Fruit fly (Drosophila melanogaster) whole organism, embryonic: ENCODE measurements around the gene CG15221.

ENCODE experiments used
- Adf1 ChIP-seq: fragments of 200-800 bp; sonication (Bioruptor generic); IDR thresholded peaks from 2 replicates; pipeline ENCODE4 v1.3.6; 2022; ENCODE audit warnings: missing biosample characterization, missing genetic modification characterization
- Aef1 ChIP-seq: fragments of 200-800 bp; sonication (Bioruptor generic); IDR thresholded peaks from 3 replicates; pipeline ENCODE4 v1.3.6; 2022; ENCODE audit warnings: missing biosample characterization, missing genetic modification characterization
- Antp ChIP-seq: fragments of 200-800 bp; sonication (Bioruptor generic); optimal IDR thresholded peaks from 3 replicates; lab custom pipeline; 2016; ENCODE audit warnings: missing biosample characterization, missing genetic modification characterization
- Atf-2 ChIP-seq: fragments of 200-800 bp; sonication (Bioruptor generic); optimal IDR thresholded peaks from 2 replicates; lab custom pipeline; 2016; ENCODE audit warnings: missing biosample characterization, missing genetic modification characterization
- CG10321 ChIP-seq: fragments of 200-800 bp; sonication (Bioruptor generic); IDR thresholded peaks from 2 replicates; pipeline ENCODE4 v1.3.6; 2022; ENCODE audit warnings: missing biosample characterization, missing genetic modification characterization
- CG10431 ChIP-seq: fragments of 200-800 bp; sonication (Bioruptor generic); optimal IDR thresholded peaks from 3 replicates; lab custom pipeline; 2018; ENCODE audit warnings: missing biosample characterization, mild to moderate bottlenecking, missing genetic modification characterization
- CG11723 ChIP-seq: fragments of 200-800 bp; sonication (Bioruptor generic); optimal IDR thresholded peaks from 2 replicates; lab custom pipeline; 2017; ENCODE audit warnings: missing biosample characterization, mild to moderate bottlenecking, missing genetic modification characterization
- CG12299 ChIP-seq: fragments of 200-800 bp; sonication (Bioruptor generic); optimal IDR thresholded peaks from 2 replicates; lab custom pipeline; 2018; ENCODE audit warnings: missing biosample characterization, mild to moderate bottlenecking, missing genetic modification characterization
- CG14860 ChIP-seq: fragments of 200-800 bp; sonication (Bioruptor generic); IDR thresholded peaks from 3 replicates; pipeline ENCODE4 v1.3.6; 2022; ENCODE audit warnings: missing biosample characterization, missing genetic modification characterization; ENCODE audit not compliant: partially characterized antibody
- CG1529 ChIP-seq: fragments of 200-800 bp; sonication (Bioruptor generic); optimal IDR thresholded peaks from 3 replicates; lab custom pipeline; 2018; ENCODE audit warnings: missing biosample characterization, missing genetic modification characterization
- CG1602 ChIP-seq: fragments of 200-800 bp; sonication (Bioruptor generic); optimal IDR thresholded peaks from 3 replicates; lab custom pipeline; 2016; ENCODE audit warnings: missing biosample characterization, missing genetic modification characterization
- CG1647 ChIP-seq: fragments of 200-800 bp; sonication (Bioruptor generic); optimal IDR thresholded peaks from 3 replicates; lab custom pipeline; 2016; ENCODE audit warnings: missing biosample characterization, missing genetic modification characterization
- CG2202 ChIP-seq: fragments of 200-800 bp; sonication (Bioruptor generic); optimal IDR thresholded peaks from 2 replicates; lab custom pipeline; 2018; ENCODE audit warnings: missing biosample characterization, mild to moderate bottlenecking, missing genetic modification characterization
- CG33557 ChIP-seq: fragments of 200-800 bp; sonication (Bioruptor generic); optimal IDR thresholded peaks from 2 replicates; lab custom pipeline; 2019; ENCODE audit warnings: missing biosample characterization, mild to moderate bottlenecking, missing genetic modification characterization, moderate library complexity
- CG34224 ChIP-seq: fragments of 200-800 bp; sonication (Bioruptor generic); IDR thresholded peaks from 3 replicates; pipeline ENCODE4 v1.3.6; 2022; ENCODE audit warnings: missing biosample characterization, missing genetic modification characterization; ENCODE audit not compliant: partially characterized antibody
- CG3726 ChIP-seq: fragments of 200-800 bp; sonication (Bioruptor generic); IDR thresholded peaks from 3 replicates; pipeline ENCODE4, ENCODE4 v1.3.6; 2022; ENCODE audit warnings: missing biosample characterization, missing genetic modification characterization
- CG4854 ChIP-seq: fragments of 200-800 bp; sonication (Bioruptor generic); optimal IDR thresholded peaks from 2 replicates; lab custom pipeline; 2016; ENCODE audit warnings: missing biosample characterization, missing genetic modification characterization, inconsistent platforms
- CG5953 ChIP-seq: fragments of 200-800 bp; sonication (Bioruptor generic); IDR thresholded peaks from 2 replicates; pipeline ENCODE4 v1.3.6; 2022; ENCODE audit warnings: missing biosample characterization, missing genetic modification characterization
- CG6765 ChIP-seq: fragments of 200-800 bp; sonication (Bioruptor generic); optimal IDR thresholded peaks from 3 replicates; lab custom pipeline; 2017; ENCODE audit warnings: missing biosample characterization, mild to moderate bottlenecking, missing genetic modification characterization
- CG9215 ChIP-seq: fragments of 200-800 bp; sonication (Bioruptor generic); IDR thresholded peaks from 2 replicates; pipeline ENCODE4 v1.3.6; 2022; ENCODE audit warnings: missing biosample characterization, missing genetic modification characterization
- CG9932 ChIP-seq: fragments of 200-800 bp; sonication (Bioruptor generic); IDR thresholded peaks from 2 replicates; pipeline ENCODE4 v1.3.6; 2022; ENCODE audit warnings: missing biosample characterization, missing genetic modification characterization
- Dfd ChIP-seq, 2 experiments: fragments of >200 bp; optimal IDR thresholded peaks; 2 replicates each; lab custom pipeline; 2017; ENCODE audit warnings: missing biosample characterization in 2 of 2, missing genetic modification characterization in 2 of 2
- HLH54F ChIP-seq: fragments of 200-800 bp; sonication (Bioruptor generic); optimal IDR thresholded peaks from 3 replicates; lab custom pipeline; 2016; ENCODE audit warnings: missing biosample characterization, missing genetic modification characterization
- Hr3 ChIP-seq: fragments of 200-800 bp; sonication (Bioruptor generic); optimal IDR thresholded peaks from 3 replicates; lab custom pipeline; 2016; ENCODE audit warnings: missing biosample characterization, missing genetic modification characterization
- Hr78 ChIP-seq, 2 experiments: fragments of 200-800 bp in 1 of 2; fragments of >200 bp in 1 of 2; sonication (Bioruptor generic) in 1 of 2; optimal IDR thresholded peaks; 2 replicates each; lab custom pipeline; 2017 to 2019; ENCODE audit warnings: missing biosample characterization in 2 of 2, missing genetic modification characterization in 2 of 2, mild to moderate bottlenecking in 1 of 2, moderate library complexity in 1 of 2
- Myb ChIP-seq: fragments of 200-800 bp; sonication (Bioruptor generic); optimal IDR thresholded peaks from 2 replicates; lab custom pipeline; 2016; ENCODE audit warnings: missing biosample characterization, missing genetic modification characterization
- Pdp1 ChIP-seq, 2 experiments: fragments of 200-800 bp; sonication (Bioruptor generic); optimal IDR thresholded peaks; 3 replicates each; lab custom pipeline; 2016; ENCODE audit warnings: missing biosample characterization in 2 of 2, missing genetic modification characterization in 2 of 2, mild to moderate bottlenecking in 1 of 2, moderate library complexity in 1 of 2
- Rx ChIP-seq: fragments of 200-800 bp; sonication (Bioruptor generic); IDR thresholded peaks from 2 replicates; pipeline ENCODE4 v1.3.6; 2022; ENCODE audit warnings: missing biosample characterization, missing genetic modification characterization
- Six4 ChIP-seq: fragments of 200-800 bp; sonication (Bioruptor generic); optimal IDR thresholded peaks from 2 replicates; lab custom pipeline; 2016; ENCODE audit warnings: missing biosample characterization, missing genetic modification characterization
- Sry-δ ChIP-seq: fragments of 200-800 bp; sonication (Bioruptor generic); optimal IDR thresholded peaks from 2 replicates; lab custom pipeline; 2016; ENCODE audit warnings: missing biosample characterization, missing genetic modification characterization
- Ssrp ChIP-seq: fragments of 200-800 bp; sonication (Bioruptor generic); optimal IDR thresholded peaks from 2 replicates; lab custom pipeline; 2018; ENCODE audit warnings: missing biosample characterization, mild to moderate bottlenecking, missing genetic modification characterization, moderate library complexity
- Taf1 ChIP-seq: fragments of 200-800 bp; sonication (Bioruptor generic); IDR thresholded peaks from 2 replicates; pipeline ENCODE4 v1.3.6; 2022; ENCODE audit warnings: missing biosample characterization, missing genetic modification characterization
- chm ChIP-seq: fragments of 200-800 bp; sonication (Bioruptor generic); IDR thresholded peaks from 2 replicates; pipeline ENCODE4 v1.3.6; 2022; ENCODE audit warnings: missing biosample characterization, missing genetic modification characterization
- ci ChIP-seq: fragments of 200-800 bp; sonication (Bioruptor generic); IDR thresholded peaks from 3 replicates; pipeline ENCODE4 v1.3.6; 2022; ENCODE audit warnings: missing biosample characterization, missing genetic modification characterization
- dimm ChIP-seq: fragments of 200-800 bp; sonication (Bioruptor generic); IDR thresholded peaks from 2 replicates; pipeline ENCODE4 v1.3.6; 2022; ENCODE audit warnings: missing biosample characterization, missing genetic modification characterization
- grau ChIP-seq: fragments of 200-800 bp; optimal IDR thresholded peaks from 3 replicates; lab custom pipeline; 2019; ENCODE audit warnings: missing biosample characterization, mild to moderate bottlenecking, missing genetic modification characterization, moderate library complexity
- kni ChIP-seq: fragments of 200-800 bp; sonication (Bioruptor generic); optimal IDR thresholded peaks from 3 replicates; lab custom pipeline; 2017; ENCODE audit warnings: mild to moderate bottlenecking, missing biosample characterization, missing genetic modification reagents, missing genetic modification characterization
- lbe ChIP-seq: fragments of 200-800 bp; sonication (Bioruptor generic); optimal IDR thresholded peaks from 2 replicates; lab custom pipeline; 2016; ENCODE audit warnings: missing biosample characterization, mild to moderate bottlenecking, missing genetic modification characterization
- otp ChIP-seq: fragments of 200-800 bp; sonication (Bioruptor generic); IDR thresholded peaks from 3 replicates; pipeline ENCODE4, ENCODE4 v1.3.6; 2022; ENCODE audit warnings: missing biosample characterization, missing genetic modification characterization
- peb ChIP-seq: fragments of 200-800 bp; sonication (Bioruptor generic); IDR thresholded peaks from 2 replicates; pipeline ENCODE4 v1.3.6; 2022; ENCODE audit warnings: missing biosample characterization, missing genetic modification characterization
- pho ChIP-seq: fragments of 200-800 bp; sonication (Bioruptor generic); optimal IDR thresholded peaks from 2 replicates; lab custom pipeline; 2016; ENCODE audit warnings: missing biosample characterization, missing genetic modification characterization
- pzg ChIP-seq: fragments of 200-800 bp; sonication (Bioruptor generic); optimal IDR thresholded peaks from 3 replicates; lab custom pipeline; 2018; ENCODE audit warnings: missing biosample characterization, mild to moderate bottlenecking, missing genetic modification characterization, moderate library complexity
- ranshi ChIP-seq: fragments of 200-800 bp; sonication (Bioruptor generic); IDR thresholded peaks from 2 replicates; pipeline ENCODE4 v1.3.6; 2022; ENCODE audit warnings: missing biosample characterization, missing genetic modification characterization
- row ChIP-seq: fragments of 200-800 bp; sonication (Bioruptor generic); IDR thresholded peaks from 3 replicates; pipeline ENCODE4 v1.3.6; 2022; ENCODE audit warnings: missing biosample characterization, missing genetic modification characterization
- sens-2 ChIP-seq: fragments of 200-800 bp; sonication (Bioruptor generic); IDR thresholded peaks from 2 replicates; pipeline ENCODE4 v1.3.6; 2022; ENCODE audit warnings: missing biosample characterization, missing genetic modification characterization
- sima ChIP-seq: fragments of 200-800 bp; sonication (Bioruptor generic); optimal IDR thresholded peaks from 2 replicates; lab custom pipeline; 2016; ENCODE audit warnings: missing biosample characterization, missing genetic modification characterization
- sr ChIP-seq: fragments of 200-800 bp; sonication (Bioruptor generic); IDR thresholded peaks from 3 replicates; pipeline ENCODE4 v1.3.6; 2022; ENCODE audit warnings: missing biosample characterization, missing genetic modification characterization
- ssp ChIP-seq: fragments of 200-800 bp; sonication (Bioruptor generic); IDR thresholded peaks from 2 replicates; pipeline ENCODE4 v1.3.6; 2022; ENCODE audit warnings: missing biosample characterization, missing genetic modification characterization
- toy ChIP-seq: fragments of 200-800 bp; sonication (Bioruptor generic); IDR thresholded peaks from 2 replicates; pipeline ENCODE4 v1.3.6; 2022; ENCODE audit warnings: missing biosample characterization, missing genetic modification characterization
- trh ChIP-seq: fragments of 200-800 bp; sonication (Bioruptor generic); optimal IDR thresholded peaks from 2 replicates; lab custom pipeline; 2016; ENCODE audit warnings: missing biosample characterization, missing genetic modification characterization
- vfl ChIP-seq: fragments of 200-800 bp; sonication (Bioruptor generic); optimal IDR thresholded peaks from 2 replicates; lab custom pipeline; 2016; ENCODE audit warnings: missing biosample characterization, missing genetic modification characterization
- yki ChIP-seq: fragments of >200 bp; optimal IDR thresholded peaks from 3 replicates; lab custom pipeline; 2018

The CG15221 gene

DNA sequence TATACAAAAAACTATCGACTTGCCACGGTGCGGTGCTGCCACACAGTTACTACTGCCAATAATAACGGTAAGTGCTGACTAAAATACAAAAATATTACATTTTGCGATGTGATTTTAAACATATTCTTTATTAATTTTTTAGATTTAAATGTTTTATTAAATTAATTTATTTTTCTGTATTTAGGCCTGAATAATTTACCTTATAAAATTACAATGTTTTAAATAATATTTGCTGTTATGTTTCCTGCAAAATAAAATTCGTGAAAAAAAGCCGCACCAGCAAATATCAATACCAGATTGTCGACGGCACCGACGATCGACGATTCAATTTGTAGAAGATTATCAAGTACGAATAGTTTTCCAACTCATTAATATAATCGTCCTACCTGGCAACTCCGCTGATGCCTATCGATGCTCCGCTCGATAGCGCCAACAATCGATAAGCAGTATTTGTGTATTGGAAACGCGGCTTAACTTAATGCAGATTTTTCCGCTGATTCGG lies 45.5 kb upstream of the CG15221 start, which contains the start of the genes Vlet and bif (continued):
- TF ChIP-seq Hr78 (GFP tag; optimal IDR thresholded peaks at IDR 0.05; lab: Kevin White, UChicago) (no peak), Ssrp (tag; lab: Kevin White, UChicago) (peak; percentile 59), yki (lab: Kevin White, UChicago) (no peak), Sry-δ (GFP tag; lab: Kevin White, UChicago) (peak; percentile 61), trh (GFP tag; lab: Kevin White, UChicago) (no peak), Taf1 (GFP tag; lab: Robert Waterston, UW) (no peak), pzg (GFP tag; lab: Kevin White, UChicago) (peak; percentile 44), Atf-2 (peak; percentile 19), peb (GFP tag; lab: Robert Waterston, UW) (no peak), CG2202 (no peak), Aef1 (peak; percentile 38; the same call in 1 of the 3 replicates), Hr3 (GFP tag; lab: Kevin White, UChicago) (peak; percentile 75), Six4 (GFP tag; lab: Kevin White, UChicago) (peak; percentile 34), kni (GFP tag; lab: Kevin White, UChicago) (no peak), CG9215 (GFP tag; lab: Robert Waterston, UW) (peak; percentile 71), Dfd (GFP tag; optimal IDR thresholded peaks at IDR 0.05; lab: Kevin White, UChicago) (no peak), CG33557 (GFP tag; lab: Kevin White, UChicago) (peak; percentile 26), CG1647 (GFP tag; lab: Kevin White, UChicago) (peak; percentile 49), CG12299 (peak; percentile 12), ci (GFP tag; lab: Robert Waterston, UW) (no peak), CG5953 (GFP tag; lab: Robert Waterston, UW) (no peak), CG10431 (GFP tag; lab: Kevin White, UChicago) (peak; percentile 24), CG1529 (GFP tag; lab: Kevin White, UChicago) (peak; percentile 25), toy (GFP tag; lab: Robert Waterston, UW) (no peak), vfl (GFP tag; lab: Kevin White, UChicago) (peak; percentile 50), CG3726 (GFP tag; lab: Robert Waterston, UW) (no peak), pho (GFP tag; lab: Kevin White, UChicago) (peak; percentile 39), ranshi (GFP tag; lab: Robert Waterston, UW) (no peak; the same call in 1 of the 2 replicates), dimm (no peak), chm (GFP tag; lab: Robert Waterston, UW) (no peak), Rx (GFP tag; lab: Robert Waterston, UW) (0 out of 2 replicates have a peak, but pooled peaks have one; percentile 2), Antp (GFP tag; lab: Kevin White, UChicago) (peak; percentile 49), CG9932 (peak; percentile 74), CG14860 (GFP tag; lab: Robert Waterston, UW) (peak; percentile 52; the same call in 1 of the 3 replicates), sima (GFP tag; lab: Kevin White, UChicago) (no peak), CG11723 (GFP tag; lab: Kevin White, UChicago) (peak; percentile 40), sr (GFP tag; lab: Robert Waterston, UW) (no peak), CG10321 (no peak), CG1602 (GFP tag; lab: Kevin White, UChicago) (peak; percentile 52), Adf1 (GFP tag; lab: Robert Waterston, UW) (no peak), CG34224 (GFP tag; lab: Robert Waterston, UW) (peak; percentile 43; the same call in 2 of the 3 replicates), Pdp1 (GFP tag; optimal IDR thresholded peaks at IDR 0.05; lab: Kevin White, UChicago) (peak in 1 of 2 experiments; percentile 18), Myb (peak; percentile 27), otp (GFP tag; lab: Robert Waterston, UW) (no peak), CG6765 (GFP tag; lab: Kevin White, UChicago) (peak; percentile 28), CG4854 (no peak), row (GFP tag; lab: Robert Waterston, UW) (peak; percentile 76), HLH54F (GFP tag; lab: Kevin White, UChicago) (peak; percentile 53), sens-2 (no peak), grau (peak; percentile 76), ssp (GFP tag; lab: Robert Waterston, UW) (peak; percentile 46), lbe (GFP tag; lab: Kevin White, UChicago) (peak; percentile 42)
